Worm (Caenorhabditis elegans) whole organism, L4 larva: ENCODE results near the gene eif-2A.
A peak's percentile ranks its signal among the peaks of the same experiment; 100 is the strongest.

Experiments used
- D1046.2 ChIP-seq: fragments of 200-800 bp; sonication (Bioruptor generic); IDR thresholded peaks from 2 replicates; pipeline ENCODE4 v1.3.6; 2022; ENCODE audit warnings: missing genetic modification characterization, missing compliant biosample characterization
- F10B5.3 ChIP-seq: sonication (generic microtip); optimal IDR thresholded peaks from 2 replicates; lab custom pipeline; 2016; ENCODE audit warnings: mild to moderate bottlenecking, missing genetic modification characterization, missing compliant biosample characterization
- F26F4.8 ChIP-seq: fragments of 200-800 bp; sonication (Bioruptor generic); conservative IDR thresholded peaks from 2 replicates; pipeline ENCODE4 v1.3.6; 2022; ENCODE audit warnings: missing genetic modification characterization, missing compliant biosample characterization
- T26A8.4 ChIP-seq: fragments of 200-800 bp; sonication (Bioruptor generic); IDR thresholded peaks from 2 replicates; pipeline ENCODE4 v1.3.6; 2022; ENCODE audit warnings: missing genetic modification characterization, missing compliant biosample characterization
- Y48G9A.11 ChIP-seq: fragments of 200-800 bp; sonication (Bioruptor generic); IDR thresholded peaks from 2 replicates; pipeline ENCODE4 v1.3.6; 2022; ENCODE audit warnings: missing genetic modification reagents, missing genetic modification characterization, missing compliant biosample characterization
- aha-1 ChIP-seq: fragments of 150-350 bp; peaks from one replicate; lab custom pipeline; 2014; ENCODE audit warnings: missing biosample characterization, missing genetic modification characterization
- ama-1 ChIP-seq: fragments of 150-350 bp; optimal IDR thresholded peaks from 2 replicates; lab custom pipeline; 2014; ENCODE audit warnings: inconsistent platforms, mixed read lengths
- attf-4 ChIP-seq: sonication (generic microtip); optimal IDR thresholded peaks from 3 replicates; lab custom pipeline; 2017; ENCODE audit warnings: missing biosample characterization, missing genetic modification characterization
- ceh-32 ChIP-seq: sonication (generic microtip); optimal IDR thresholded peaks from 2 replicates; lab custom pipeline; 2016; ENCODE audit warnings: mild to moderate bottlenecking, missing genetic modification characterization, missing compliant biosample characterization; ENCODE audit not compliant: poor library complexity
- daf-12 ChIP-seq: fragments of 150-350 bp; optimal IDR thresholded peaks from 2 replicates; lab custom pipeline; 2014; ENCODE audit warnings: missing biosample characterization, missing genetic modification reagents, missing genetic modification characterization
- daf-16 ChIP-seq, 3 experiments: sonication (generic microtip); optimal IDR thresholded peaks; 2 replicates each; lab custom pipeline; 2016 to 2017; ENCODE audit warnings: missing genetic modification characterization in 3 of 3, missing genetic modification reagents in 3 of 3, mild to moderate bottlenecking in 2 of 3, missing compliant biosample characterization in 2 of 3, missing biosample characterization in 1 of 3, moderate library complexity in 1 of 3
- daf-19 ChIP-seq: fragments of 200-800 bp; sonication (Bioruptor generic); conservative IDR thresholded peaks from 2 replicates; pipeline ENCODE4 v1.3.6; 2022; ENCODE audit warnings: missing genetic modification characterization, missing compliant biosample characterization
- dmd-9 ChIP-seq: fragments of 200-800 bp; sonication (Bioruptor generic); IDR thresholded peaks from 2 replicates; pipeline ENCODE4 v1.3.6; 2022; ENCODE audit warnings: missing genetic modification reagents, missing genetic modification characterization, missing compliant biosample characterization
- duxl-1 ChIP-seq: sonication (generic microtip); optimal IDR thresholded peaks from 2 replicates; lab custom pipeline; 2016; ENCODE audit warnings: mild to moderate bottlenecking, missing genetic modification characterization, moderate library complexity, missing compliant biosample characterization; ENCODE audit not compliant: poor library complexity
- dve-1 ChIP-seq: sonication (generic microtip); optimal IDR thresholded peaks from 2 replicates; lab custom pipeline; 2017; ENCODE audit warnings: antibody characterized with exemption, mild to moderate bottlenecking, missing genetic modification characterization, missing compliant biosample characterization; ENCODE audit not compliant: insufficient read depth
- gei-8 ChIP-seq: fragments of 200-800 bp; sonication (Bioruptor generic); optimal IDR thresholded peaks from 2 replicates; lab custom pipeline; 2018; ENCODE audit warnings: mild to moderate bottlenecking, missing genetic modification characterization, missing compliant biosample characterization
- hmg-1.1 ChIP-seq: fragments of 200-800 bp; sonication (Bioruptor generic); IDR thresholded peaks from 2 replicates; pipeline ENCODE4 v1.3.6; 2022; ENCODE audit warnings: missing genetic modification reagents, missing genetic modification characterization, missing compliant biosample characterization
- lin-15B ChIP-seq: fragments of 150-350 bp; sonication (generic microtip); optimal IDR thresholded peaks from 3 replicates; lab custom pipeline; 2014; ENCODE audit warnings: missing biosample characterization, missing genetic modification characterization
- lin-38 ChIP-seq: fragments of 200-800 bp; sonication (Bioruptor generic); IDR thresholded peaks from 2 replicates; pipeline ENCODE4 v1.3.6; 2022; ENCODE audit warnings: missing genetic modification reagents, missing genetic modification characterization, missing compliant biosample characterization
- lin-39 ChIP-seq: fragments of 150-350 bp; optimal IDR thresholded peaks from 2 replicates; lab custom pipeline; 2014; ENCODE audit warnings: missing biosample characterization, missing genetic modification reagents, missing genetic modification characterization
- mdl-1 ChIP-seq, 2 experiments: fragments of 150-350 bp in 1 of 2; sonication (generic microtip) in 1 of 2; optimal IDR thresholded peaks; 2 replicates each; lab custom pipeline; 2014 to 2017; ENCODE audit warnings: missing biosample characterization in 2 of 2, missing genetic modification characterization in 2 of 2
- mes-2 ChIP-seq: sonication (generic microtip); optimal IDR thresholded peaks from 2 replicates; lab custom pipeline; 2016; ENCODE audit warnings: missing genotype, mild to moderate bottlenecking, missing genetic modification characterization, missing compliant biosample characterization; ENCODE audit not compliant: poor library complexity, severe bottlenecking
- nhr-102 ChIP-seq: sonication (generic microtip); optimal IDR thresholded peaks from 2 replicates; lab custom pipeline; 2016; ENCODE audit warnings: mild to moderate bottlenecking, missing genetic modification characterization, moderate library complexity, missing compliant biosample characterization
- nhr-111 ChIP-seq: fragments of 200-800 bp; sonication (Bioruptor generic); optimal IDR thresholded peaks from 2 replicates; lab custom pipeline; 2018; ENCODE audit warnings: mild to moderate bottlenecking, missing genetic modification characterization, missing compliant biosample characterization
- nhr-25 ChIP-seq: sonication (generic microtip); optimal IDR thresholded peaks from 2 replicates; lab custom pipeline; 2017; ENCODE audit warnings: missing genetic modification characterization, mild to moderate bottlenecking, missing compliant biosample characterization, antibody characterized with exemption, moderate library complexity, borderline replicate concordance; ENCODE audit not compliant: insufficient read depth
- nhr-41 ChIP-seq: fragments of 200-800 bp; sonication (Bioruptor generic); IDR thresholded peaks from 2 replicates; pipeline ENCODE4 v1.3.6; 2022; ENCODE audit warnings: missing genetic modification reagents, missing genetic modification characterization, missing compliant biosample characterization
- nhr-42 ChIP-seq: fragments of 200-800 bp; sonication (Bioruptor generic); IDR thresholded peaks from 2 replicates; pipeline ENCODE4 v1.3.6; 2022; ENCODE audit warnings: missing genetic modification characterization, missing compliant biosample characterization
- nhr-48 ChIP-seq: sonication (generic microtip); optimal IDR thresholded peaks from 2 replicates; lab custom pipeline; 2016; ENCODE audit warnings: mild to moderate bottlenecking, missing genetic modification characterization, missing compliant biosample characterization
- nhr-6 ChIP-seq: fragments of 150-350 bp; optimal IDR thresholded peaks from 2 replicates; lab custom pipeline; 2014; ENCODE audit warnings: missing biosample characterization, missing genetic modification characterization
- pha-4 ChIP-seq, 2 experiments: fragments of 150-350 bp in 1 of 2; fragments of 200-800 bp in 1 of 2; sonication (Bioruptor generic) in 1 of 2; IDR thresholded peaks in 1 of 2; optimal IDR thresholded peaks in 1 of 2; 2 replicates each; pipeline versions ENCODE4 v1.3.6 to Lab custom; 2014 to 2022; ENCODE audit warnings: missing genetic modification characterization in 2 of 2, missing genetic modification reagents in 2 of 2, missing biosample characterization in 1 of 2, missing compliant biosample characterization in 1 of 2
- php-3 ChIP-seq: fragments of 200-800 bp; sonication (Bioruptor generic); IDR thresholded peaks from 2 replicates; pipeline ENCODE4 v1.3.6; 2022; ENCODE audit warnings: missing genetic modification reagents, missing genetic modification characterization, missing compliant biosample characterization
- rbr-2 ChIP-seq: sonication (generic microtip); optimal IDR thresholded peaks from 2 replicates; lab custom pipeline; 2016; ENCODE audit warnings: missing genotype, missing genetic modification characterization, missing compliant biosample characterization
- sdz-12 ChIP-seq: fragments of 200-800 bp; sonication (Bioruptor generic); optimal IDR thresholded peaks from 2 replicates; lab custom pipeline; 2018; ENCODE audit warnings: mild to moderate bottlenecking, missing genetic modification characterization, missing compliant biosample characterization
- snpc-1.2 ChIP-seq: fragments of 200-800 bp; sonication (Bioruptor generic); IDR thresholded peaks from 2 replicates; pipeline ENCODE4 v1.3.6; 2022; ENCODE audit warnings: missing genetic modification reagents, missing genetic modification characterization, missing compliant biosample characterization
- spr-3 ChIP-seq: fragments of 200-800 bp; sonication (Bioruptor generic); optimal IDR thresholded peaks from 2 replicates; lab custom pipeline; 2018; ENCODE audit warnings: mild to moderate bottlenecking, missing genetic modification characterization, missing compliant biosample characterization
- tag-97 ChIP-seq: fragments of 200-800 bp; sonication (Bioruptor generic); IDR thresholded peaks from 2 replicates; pipeline ENCODE4 v1.3.6; 2022; ENCODE audit warnings: missing genetic modification characterization, missing compliant biosample characterization
- unc-130 ChIP-seq: sonication (generic microtip); optimal IDR thresholded peaks from 2 replicates; lab custom pipeline; 2016; ENCODE audit warnings: missing genetic modification reagents, missing genetic modification characterization, missing compliant biosample characterization
- unc-39 ChIP-seq: sonication (generic microtip); optimal IDR thresholded peaks from 2 replicates; lab custom pipeline; 2017; ENCODE audit warnings: missing biosample characterization, missing genetic modification characterization
- unc-62 ChIP-seq, 3 experiments: fragments of 150-350 bp in 1 of 3; sonication (generic microtip); optimal IDR thresholded peaks in 2 of 3; peaks in 1 of 3; 1 replicate in 1 of 3; 2 replicates in 2 of 3; lab custom pipeline; 2014 to 2017; ENCODE audit warnings: missing biosample characterization in 3 of 3, missing genetic modification characterization in 3 of 3, missing genetic modification reagents in 3 of 3, missing genotype in 1 of 3
- zfp-3 ChIP-seq: fragments of 200-800 bp; sonication (Bioruptor generic); conservative IDR thresholded peaks from 2 replicates; pipeline ENCODE4 v1.3.6; 2022; ENCODE audit warnings: missing genetic modification reagents, missing genetic modification characterization, missing compliant biosample characterization
- zip-11 ChIP-seq: fragments of 200-800 bp; sonication (Bioruptor generic); IDR thresholded peaks from 2 replicates; pipeline ENCODE4 v1.3.6; 2022; ENCODE audit warnings: missing genetic modification characterization, missing compliant biosample characterization

The eif-2A gene

DNA sequence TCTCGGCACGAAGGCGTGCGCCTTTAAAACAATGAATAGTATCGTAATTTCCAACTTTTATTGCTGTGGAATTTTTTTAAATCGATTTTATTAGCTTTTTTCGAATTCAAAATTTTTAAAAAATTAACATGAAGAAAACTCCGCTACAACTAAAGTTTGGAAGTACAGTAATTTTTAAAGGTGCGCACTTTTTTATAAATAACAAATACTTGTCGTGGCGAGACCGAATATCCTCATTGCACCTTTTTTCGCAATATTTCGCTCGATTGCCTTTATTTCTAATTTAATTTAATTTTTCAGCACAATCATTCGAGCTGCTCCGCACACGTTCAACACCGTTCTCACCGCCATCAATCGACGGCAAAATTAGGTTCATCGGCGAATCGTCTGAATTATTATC, 25.7 kb upstream of the eif-2A start, which contains the start of the genes T09F3.2 and T09F3.7:
Gene T09F3.2, plus strand, starts transcription at position 301 of the 400 bp plus-strand sequence.
Gene T09F3.7, plus strand, starts transcription at position 315 of the 400 bp plus-strand sequence.
- no peak for TF ChIP-seq nhr-42
- TF ChIP-seq aha-1 (tag; lab: Kevin White, UChicago) = peak; percentile 5
- TF ChIP-seq daf-16 (GFP tag; optimal IDR thresholded peaks at IDR 0.05; lab: Kevin White, UChicago) = no peak
- peak; percentile 1 for TF ChIP-seq daf-16 (tag; optimal IDR thresholded peaks at IDR 0.05; lab: Kevin White, UChicago)

DNA sequence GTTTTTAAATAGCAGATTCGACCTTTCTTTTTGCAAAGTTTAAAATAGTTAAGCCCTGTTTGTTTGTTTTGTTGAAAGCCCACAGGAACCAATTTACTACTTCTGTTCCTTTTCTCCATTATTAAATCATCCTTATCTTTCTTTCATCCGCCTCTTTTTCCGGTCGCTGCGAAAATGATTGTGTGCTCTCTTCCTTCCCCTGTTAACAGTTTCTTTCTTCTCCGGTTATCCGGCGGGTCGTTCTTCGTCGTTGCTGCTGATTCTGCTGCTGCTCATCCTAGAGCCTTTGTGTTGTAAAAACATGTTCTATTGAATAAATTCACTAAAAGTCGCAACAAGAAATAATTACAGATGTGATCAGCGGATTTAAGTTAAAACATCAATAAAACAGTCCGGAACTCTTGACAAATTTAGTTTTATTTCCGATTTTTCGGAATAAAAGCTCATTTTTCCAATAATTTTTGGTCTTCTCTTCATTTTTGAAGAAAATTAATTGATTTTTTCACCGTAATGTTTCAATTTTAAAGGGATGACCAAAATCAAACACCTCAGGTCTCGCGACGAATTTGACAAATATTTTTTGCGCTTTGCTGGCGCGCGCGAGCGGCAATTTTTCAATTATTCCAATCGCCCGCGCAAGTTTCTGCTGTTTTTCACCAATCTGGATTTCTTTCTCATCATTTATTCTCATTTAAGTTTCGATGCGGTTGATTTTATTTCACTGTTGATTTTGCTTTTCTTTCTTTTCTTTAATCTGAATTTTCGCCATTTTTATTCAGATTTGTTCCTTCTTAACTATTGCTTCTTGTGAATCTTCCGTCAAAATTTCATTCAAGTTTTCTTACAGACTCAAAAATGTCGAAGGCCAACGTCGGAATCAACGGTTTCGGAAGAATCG, 23.1 kb upstream of the eif-2A start, which contains the start of gene gpd-1:
Gene gpd-1, plus strand, starts transcription at position 848 of the 898 bp plus-strand sequence.
- TF ChIP-seq Y48G9A.11 (GFP tag; lab: Robert Waterston, UW) (peak; percentile 61; the same call in 1 of the 2 replicates), daf-12 (no peak), unc-130 (GFP tag; lab: Kevin White, UChicago) (peak; percentile 85), D1046.2 (GFP tag; lab: Robert Waterston, UW) (0 out of 2 replicates have a peak, but pooled peaks have one; percentile 59), daf-19 (GFP tag; lab: Robert Waterston, UW) (no peak), hmg-1.1 (GFP tag; lab: Robert Waterston, UW) (no peak), nhr-48 (peak; percentile 32), ama-1 (peak; percentile 74), nhr-111 (GFP tag; lab: Kevin White, UChicago) (no peak), nhr-102 (tag; lab: Kevin White, UChicago) (peak; percentile 45), zfp-3 (peak; percentile 57; the same call in 1 of the 2 replicates), spr-3 (GFP tag; lab: Kevin White, UChicago) (peak; percentile 19), mes-2 (tag; lab: Kevin White, UChicago) (peak; percentile 6), nhr-25 (no peak), lin-38 (GFP tag; lab: Robert Waterston, UW) (peak; percentile 73), T26A8.4 (0 out of 2 replicates have a peak, but pooled peaks have one; percentile 12), gei-8 (GFP tag; lab: Kevin White, UChicago) (peak; percentile 41), lin-39 (tag; lab: Kevin White, UChicago) (no peak), daf-16 (GFP tag; optimal IDR thresholded peaks at IDR 0.05; lab: Kevin White, UChicago) (no peak), daf-16 (tag; optimal IDR thresholded peaks at IDR 0.05; lab: Kevin White, UChicago) (peak; percentile 4), rbr-2 (tag; lab: Kevin White, UChicago) (no peak), php-3 (GFP tag; lab: Robert Waterston, UW) (0 out of 2 replicates have a peak, but pooled peaks have one; percentile 13), snpc-1.2 (0 out of 2 replicates have a peak, but pooled peaks have one; percentile 11), attf-4 (no peak), sdz-12 (peak; percentile 3)

ce11 chrII:10395303-10395757, 21.3 kb upstream of the eif-2A start, which contains the start of gene T09F3.4:
T09F3.4 (plus strand) TSS chrII:10395707.
- TF ChIP-seq zfp-3 (no peak), lin-15B (tag; lab: Kevin White, UChicago) (no peak), F10B5.3 (tag; lab: Kevin White, UChicago) (no peak), rbr-2 (tag; lab: Kevin White, UChicago) (peak; percentile 8), pha-4 (GFP tag; IDR thresholded peaks at IDR 0.05; lab: Robert Waterston, UW) (no peak), pha-4 (tag; optimal IDR thresholded peaks at IDR 0.05; lab: Kevin White, UChicago) (peak; percentile 40), zip-11 (GFP tag; lab: Robert Waterston, UW) (no peak), dve-1 (tag; lab: Kevin White, UChicago) (peak; percentile 67), F26F4.8 (GFP tag; lab: Robert Waterston, UW) (no peak), php-3 (GFP tag; lab: Robert Waterston, UW) (no peak), unc-62 (GFP tag; optimal IDR thresholded peaks at IDR 0.05 in 1 of 2; lab: Kevin White, UChicago) (peak in 1 of 2 experiments; percentile 25), unc-62 (tag; optimal IDR thresholded peaks at IDR 0.05; lab: Kevin White, UChicago) (no peak), unc-39 (tag; lab: Kevin White, UChicago) (no peak), daf-16 (GFP tag; optimal IDR thresholded peaks at IDR 0.05; lab: Kevin White, UChicago) (no peak), daf-16 (tag; optimal IDR thresholded peaks at IDR 0.05; lab: Kevin White, UChicago) (peak; percentile 9), dmd-9 (no peak), nhr-41 (GFP tag; lab: Robert Waterston, UW) (no peak), gei-8 (GFP tag; lab: Kevin White, UChicago) (no peak), attf-4 (no peak), ceh-32 (no peak), mdl-1 (tag; optimal IDR thresholded peaks at IDR 0.05; lab: Kevin White, UChicago) (no peak), duxl-1 (tag; lab: Kevin White, UChicago) (no peak), daf-19 (GFP tag; lab: Robert Waterston, UW) (no peak), tag-97 (GFP tag; lab: Robert Waterston, UW) (no peak), nhr-6 (tag; lab: Kevin White, UChicago) (peak; percentile 64)
